Fruit fly (Drosophila melanogaster): ENCODE data around the gene CG42268.
A peak's percentile ranks its signal among the peaks of the same experiment; 100 is the strongest.

Gene CG42268

dm6 chr3L:9751625-9752024 is 8.6 kb downstream of the CG42268 start:
- TF ChIP-seq Hr4 (GFP tag; optimal IDR thresholded peaks at IDR 0.05) (no peak), CG6276 (GFP tag; optimal IDR thresholded peaks at IDR 0.05) (no peak), Sox102F (GFP tag; optimal IDR thresholded peaks at IDR 0.05) (no peak), Eip75B (GFP tag; optimal IDR thresholded peaks at IDR 0.05) (no peak), spab (GFP tag; optimal IDR thresholded peaks at IDR 0.05) (no peak), svp (GFP tag) (no peak), CG1621 (tag; optimal IDR thresholded peaks at IDR 0.05) (no peak), fkh (GFP tag; optimal IDR thresholded peaks at IDR 0.05) (no peak), Gug (GFP tag; IDR thresholded peaks at IDR 0.05) (no peak), Ets21C (GFP tag; optimal IDR thresholded peaks at IDR 0.05) (no peak), acj6 (GFP tag; optimal IDR thresholded peaks at IDR 0.05) (no peak), CG7368 (GFP tag; optimal IDR thresholded peaks at IDR 0.05) (no peak), Hr39 (GFP tag; optimal IDR thresholded peaks at IDR 0.05) (no peak), Eip93F (GFP tag; optimal IDR thresholded peaks at IDR 0.05) (no peak), CG16779 (tag; optimal IDR thresholded peaks at IDR 0.05) (no peak), dac (GFP tag; optimal IDR thresholded peaks at IDR 0.05) (no peak), Sox14 (GFP tag; optimal IDR thresholded peaks at IDR 0.05) (no peak)

DNA sequence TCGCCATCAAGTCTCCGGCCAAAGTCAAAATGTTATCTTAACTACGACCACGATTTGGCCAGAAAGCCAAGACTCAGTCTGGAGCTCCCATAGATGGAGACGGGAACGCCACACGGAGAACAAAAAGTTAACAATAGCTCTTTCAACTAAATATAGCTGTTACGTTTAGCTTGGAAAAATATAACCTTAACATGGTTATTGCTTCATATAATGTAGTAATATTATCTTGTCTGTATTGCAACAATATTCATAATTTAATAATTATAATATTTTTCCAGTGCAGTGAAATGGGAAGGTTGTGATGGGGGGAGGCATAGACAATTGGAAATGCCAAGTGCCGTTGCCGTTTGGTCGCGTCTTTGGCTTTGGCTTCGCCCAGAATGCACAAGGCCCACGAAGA is 14.8 kb downstream of the CG42268 start:
- TF ChIP-seq CG6792 (GFP tag; optimal IDR thresholded peaks at IDR 0.05) (no peak), CG8119 (GFP tag; IDR thresholded peaks at IDR 0.05) (peak; percentile 90), CG8632 (GFP tag; optimal IDR thresholded peaks at IDR 0.05) (no peak), CG11294 (GFP tag; IDR thresholded peaks at IDR 0.05) (peak; percentile 63; the same call in 1 of the 2 replicates), CG4318 (GFP tag; optimal IDR thresholded peaks at IDR 0.05) (peak; percentile 68), dsx (GFP tag; optimal IDR thresholded peaks at IDR 0.05; ENCODE audit: poor library complexity, severe bottlenecking) (peak; percentile 20), CG16779 (tag; optimal IDR thresholded peaks at IDR 0.05) (peak; percentile 27), CG34406 (GFP tag; optimal IDR thresholded peaks at IDR 0.05) (no peak), Eip75B (GFP tag; optimal IDR thresholded peaks at IDR 0.05) (no peak), Blimp-1 (GFP tag; optimal IDR thresholded peaks at IDR 0.05) (no peak), CG3032 (tag; optimal IDR thresholded peaks at IDR 0.05) (peak; percentile 33), CG15336 (GFP tag; IDR thresholded peaks at IDR 0.05) (peak; percentile 89), CG32006 (GFP tag; optimal IDR thresholded peaks at IDR 0.05) (peak; percentile 89), Smox (GFP tag; optimal IDR thresholded peaks at IDR 0.05) (no peak), Lpt (GFP tag; optimal IDR thresholded peaks at IDR 0.05) (peak; percentile 63), Sox102F (GFP tag; optimal IDR thresholded peaks at IDR 0.05) (no peak), Met (GFP tag; optimal IDR thresholded peaks at IDR 0.05) (no peak), Ets21C (GFP tag; optimal IDR thresholded peaks at IDR 0.05) (no peak), CG10631 (GFP tag; optimal IDR thresholded peaks at IDR 0.05) (peak; percentile 69), cyc (GFP tag; optimal IDR thresholded peaks at IDR 0.05) (no peak), CG31627 (GFP tag; optimal IDR thresholded peaks at IDR 0.05) (no peak), acj6 (GFP tag; optimal IDR thresholded peaks at IDR 0.05) (peak; percentile 22), Eip78C (GFP tag) (peak; percentile 70), CG11902 (GFP tag; optimal IDR thresholded peaks at IDR 0.05) (no peak), Hr38 (GFP tag; optimal IDR thresholded peaks at IDR 0.05) (no peak), net (GFP tag; optimal IDR thresholded peaks at IDR 0.05) (peak; percentile 27), fd85E (GFP tag; optimal IDR thresholded peaks at IDR 0.05) (no peak), pdm3 (GFP tag; optimal IDR thresholded peaks at IDR 0.05) (peak; percentile 25), CG1621 (tag; optimal IDR thresholded peaks at IDR 0.05) (no peak), CG10669 (GFP tag; optimal IDR thresholded peaks at IDR 0.05) (no peak), CG6276 (GFP tag; optimal IDR thresholded peaks at IDR 0.05) (peak; percentile 80), fd59A (GFP tag; optimal IDR thresholded peaks at IDR 0.05) (no peak), Gug (GFP tag; IDR thresholded peaks at IDR 0.05) (peak; percentile 76), vri (GFP tag; optimal IDR thresholded peaks at IDR 0.05) (no peak), spab (GFP tag; optimal IDR thresholded peaks at IDR 0.05) (no peak), ss (GFP tag; optimal IDR thresholded peaks at IDR 0.05) (no peak), Sox14 (GFP tag; optimal IDR thresholded peaks at IDR 0.05) (peak; percentile 20), CG3919 (GFP tag; optimal IDR thresholded peaks at IDR 0.05) (peak; percentile 26), salr (GFP tag; optimal IDR thresholded peaks at IDR 0.05) (peak in 1 of 2 experiments; percentile 70), Ets96B (tag; optimal IDR thresholded peaks at IDR 0.05) (peak; percentile 32), fkh (GFP tag; optimal IDR thresholded peaks at IDR 0.05) (no peak), eg (GFP tag; IDR thresholded peaks at IDR 0.05) (peak; percentile 86), Hr39 (GFP tag; optimal IDR thresholded peaks at IDR 0.05) (no peak), OdsH (GFP tag; optimal IDR thresholded peaks at IDR 0.05) (peak; percentile 55)
